Worm (Caenorhabditis elegans) whole organism, L4 larva: ENCODE measurements around the gene C37C3.1.

ENCODE experiments used
- F26F4.8 ChIP-seq: fragments of 200-800 bp; sonication (Bioruptor generic); conservative IDR thresholded peaks from 2 replicates; pipeline ENCODE4 v1.3.6; 2022; ENCODE audit warnings: missing genetic modification characterization, missing compliant biosample characterization
- R02D3.7 ChIP-seq: fragments of 150-350 bp; sonication (generic microtip); optimal IDR thresholded peaks from 3 replicates; lab custom pipeline; 2014; ENCODE audit warnings: missing biosample characterization, missing genetic modification characterization
- Y48G9A.11 ChIP-seq: fragments of 200-800 bp; sonication (Bioruptor generic); IDR thresholded peaks from 2 replicates; pipeline ENCODE4 v1.3.6; 2022; ENCODE audit warnings: missing genetic modification reagents, missing genetic modification characterization, missing compliant biosample characterization
- Y75B8A.6 ChIP-seq: fragments of 200-800 bp; sonication (Bioruptor generic); IDR thresholded peaks from 2 replicates; pipeline ENCODE4 v1.3.6; 2022; ENCODE audit warnings: missing genetic modification reagents, missing genetic modification characterization, missing compliant biosample characterization
- ZK337.2 ChIP-seq: fragments of 200-800 bp; sonication (Bioruptor generic); IDR thresholded peaks from 2 replicates; pipeline ENCODE4 v1.3.6; 2022; ENCODE audit warnings: missing genetic modification reagents, missing genetic modification characterization, missing compliant biosample characterization
- ZK546.5 ChIP-seq, 2 experiments: sonication (generic microtip); optimal IDR thresholded peaks; 2 replicates each; lab custom pipeline; 2017; ENCODE audit warnings: missing biosample characterization in 2 of 2, missing genetic modification characterization in 2 of 2
- aha-1 ChIP-seq: fragments of 150-350 bp; peaks from one replicate; lab custom pipeline; 2014; ENCODE audit warnings: missing biosample characterization, missing genetic modification characterization
- ceh-62 ChIP-seq: sonication (generic microtip); optimal IDR thresholded peaks from 2 replicates; lab custom pipeline; 2017; ENCODE audit warnings: missing biosample characterization, missing genetic modification characterization
- ces-1 ChIP-seq: fragments of 150-350 bp; sonication (generic microtip); optimal IDR thresholded peaks from 4 replicates; lab custom pipeline; 2014; ENCODE audit warnings: missing biosample characterization, missing genetic modification reagents, missing genetic modification characterization
- ctbp-1 ChIP-seq: fragments of 200-800 bp; sonication (Bioruptor generic); IDR thresholded peaks from 2 replicates; pipeline ENCODE4 v1.3.6; 2022; ENCODE audit warnings: missing genetic modification reagents, missing genetic modification characterization, missing compliant biosample characterization
- daf-16 ChIP-seq, 3 experiments: sonication (generic microtip); optimal IDR thresholded peaks; 2 replicates each; lab custom pipeline; 2016 to 2017; ENCODE audit warnings: missing genetic modification characterization in 3 of 3, missing genetic modification reagents in 3 of 3, mild to moderate bottlenecking in 2 of 3, missing compliant biosample characterization in 2 of 3, missing biosample characterization in 1 of 3, moderate library complexity in 1 of 3
- dmd-8 ChIP-seq: fragments of 200-800 bp; sonication (Bioruptor generic); IDR thresholded peaks from 2 replicates; pipeline ENCODE4 v1.3.6; 2022; ENCODE audit warnings: missing genetic modification characterization, missing compliant biosample characterization
- dpl-1 ChIP-seq: fragments of 150-350 bp; optimal IDR thresholded peaks from 2 replicates; lab custom pipeline; 2014; ENCODE audit warnings: missing biosample characterization, missing genetic modification reagents, missing genetic modification characterization
- duxl-1 ChIP-seq: sonication (generic microtip); optimal IDR thresholded peaks from 2 replicates; lab custom pipeline; 2016; ENCODE audit warnings: mild to moderate bottlenecking, missing genetic modification characterization, moderate library complexity, missing compliant biosample characterization; ENCODE audit not compliant: poor library complexity
- egl-27 ChIP-seq: sonication (generic microtip); optimal IDR thresholded peaks from 3 replicates; lab custom pipeline; 2017; ENCODE audit warnings: missing biosample characterization, missing genetic modification reagents, missing genetic modification characterization
- egl-43 ChIP-seq: fragments of 200-800 bp; sonication (Bioruptor generic); IDR thresholded peaks from 2 replicates; pipeline ENCODE4 v1.3.6; 2022; ENCODE audit warnings: missing genetic modification reagents, missing genetic modification characterization, missing compliant biosample characterization
- fkh-10 ChIP-seq: fragments of 150-350 bp; optimal IDR thresholded peaks from 2 replicates; lab custom pipeline; 2014; ENCODE audit warnings: missing biosample characterization, missing genetic modification reagents, missing genetic modification characterization
- jun-1 ChIP-seq: fragments of 150-350 bp; optimal IDR thresholded peaks from 2 replicates; lab custom pipeline; 2014; ENCODE audit warnings: missing biosample characterization, missing genetic modification reagents, missing genetic modification characterization
- lin-13 ChIP-seq: fragments of 150-350 bp; optimal IDR thresholded peaks from 2 replicates; lab custom pipeline; 2014; ENCODE audit warnings: missing biosample characterization, missing genetic modification reagents, missing genetic modification characterization
- lin-38 ChIP-seq: fragments of 200-800 bp; sonication (Bioruptor generic); IDR thresholded peaks from 2 replicates; pipeline ENCODE4 v1.3.6; 2022; ENCODE audit warnings: missing genetic modification reagents, missing genetic modification characterization, missing compliant biosample characterization
- lin-39 ChIP-seq: fragments of 150-350 bp; optimal IDR thresholded peaks from 2 replicates; lab custom pipeline; 2014; ENCODE audit warnings: missing biosample characterization, missing genetic modification reagents, missing genetic modification characterization
- lir-3 ChIP-seq: sonication (generic microtip); optimal IDR thresholded peaks from 2 replicates; lab custom pipeline; 2016; ENCODE audit warnings: mild to moderate bottlenecking, missing genetic modification characterization, missing compliant biosample characterization
- mdt-29 ChIP-seq: fragments of 200-800 bp; sonication (Bioruptor generic); IDR thresholded peaks from 2 replicates; pipeline ENCODE4 v1.3.6; 2022; ENCODE audit warnings: missing genetic modification reagents, missing genetic modification characterization, missing compliant biosample characterization
- mep-1 ChIP-seq: fragments of 150-350 bp; sonication (generic microtip); optimal IDR thresholded peaks from 3 replicates; lab custom pipeline; 2014; ENCODE audit warnings: missing biosample characterization, missing genetic modification characterization
- mxl-2 ChIP-seq: fragments of 200-800 bp; sonication (Bioruptor generic); conservative IDR thresholded peaks from 2 replicates; pipeline ENCODE4 v1.3.6; 2022; ENCODE audit warnings: missing genetic modification reagents, missing genetic modification characterization, missing compliant biosample characterization
- nhr-25 ChIP-seq: sonication (generic microtip); optimal IDR thresholded peaks from 2 replicates; lab custom pipeline; 2017; ENCODE audit warnings: missing genetic modification characterization, mild to moderate bottlenecking, missing compliant biosample characterization, antibody characterized with exemption, moderate library complexity, borderline replicate concordance; ENCODE audit not compliant: insufficient read depth
- nhr-28 ChIP-seq: fragments of 150-350 bp; optimal IDR thresholded peaks from 2 replicates; lab custom pipeline; 2014; ENCODE audit warnings: missing biosample characterization, missing genetic modification characterization
- nhr-48 ChIP-seq: sonication (generic microtip); optimal IDR thresholded peaks from 2 replicates; lab custom pipeline; 2016; ENCODE audit warnings: mild to moderate bottlenecking, missing genetic modification characterization, missing compliant biosample characterization
- nhr-76 ChIP-seq: fragments of 150-350 bp; optimal IDR thresholded peaks from 2 replicates; lab custom pipeline; 2014; ENCODE audit warnings: missing biosample characterization, missing genetic modification characterization
- nhr-77 ChIP-seq: fragments of 150-350 bp; optimal IDR thresholded peaks from 2 replicates; lab custom pipeline; 2014; ENCODE audit warnings: missing biosample characterization, missing genetic modification characterization
- pha-4 ChIP-seq, 2 experiments: fragments of 150-350 bp in 1 of 2; fragments of 200-800 bp in 1 of 2; sonication (Bioruptor generic) in 1 of 2; IDR thresholded peaks in 1 of 2; optimal IDR thresholded peaks in 1 of 2; 2 replicates each; pipeline versions ENCODE4 v1.3.6 to Lab custom; 2014 to 2022; ENCODE audit warnings: missing genetic modification characterization in 2 of 2, missing genetic modification reagents in 2 of 2, missing biosample characterization in 1 of 2, missing compliant biosample characterization in 1 of 2
- pqm-1 ChIP-seq: sonication (generic microtip); optimal IDR thresholded peaks from 2 replicates; lab custom pipeline; 2017; ENCODE audit warnings: missing biosample characterization, missing genetic modification characterization
- set-16 ChIP-seq: fragments of 200-800 bp; sonication (Bioruptor generic); IDR thresholded peaks from 2 replicates; pipeline ENCODE4 v1.3.6; 2022; ENCODE audit warnings: missing genetic modification reagents, missing genetic modification characterization, missing compliant biosample characterization
- snpc-4 ChIP-seq: fragments of 150-350 bp; optimal IDR thresholded peaks from 2 replicates; lab custom pipeline; 2014; ENCODE audit warnings: missing biosample characterization, missing genetic modification characterization
- tag-97 ChIP-seq: fragments of 200-800 bp; sonication (Bioruptor generic); IDR thresholded peaks from 2 replicates; pipeline ENCODE4 v1.3.6; 2022; ENCODE audit warnings: missing genetic modification characterization, missing compliant biosample characterization
- tra-1 ChIP-seq: fragments of 200-800 bp; sonication (Bioruptor generic); IDR thresholded peaks from 2 replicates; pipeline ENCODE4 v1.3.6; 2022; ENCODE audit warnings: missing genetic modification reagents, missing genetic modification characterization, missing compliant biosample characterization
- unc-62 ChIP-seq, 3 experiments: fragments of 150-350 bp in 1 of 3; sonication (generic microtip); optimal IDR thresholded peaks in 2 of 3; peaks in 1 of 3; 1 replicate in 1 of 3; 2 replicates in 2 of 3; lab custom pipeline; 2014 to 2017; ENCODE audit warnings: missing biosample characterization in 3 of 3, missing genetic modification characterization in 3 of 3, missing genetic modification reagents in 3 of 3, missing genotype in 1 of 3
- vab-7 ChIP-seq: fragments of 200-800 bp; sonication (Bioruptor generic); IDR thresholded peaks from 2 replicates; pipeline ENCODE4 v1.3.6; 2022; ENCODE audit warnings: missing genetic modification reagents, missing genetic modification characterization, missing compliant biosample characterization
- zfp-3 ChIP-seq: fragments of 200-800 bp; sonication (Bioruptor generic); conservative IDR thresholded peaks from 2 replicates; pipeline ENCODE4 v1.3.6; 2022; ENCODE audit warnings: missing genetic modification reagents, missing genetic modification characterization, missing compliant biosample characterization
- zip-11 ChIP-seq: fragments of 200-800 bp; sonication (Bioruptor generic); IDR thresholded peaks from 2 replicates; pipeline ENCODE4 v1.3.6; 2022; ENCODE audit warnings: missing genetic modification characterization, missing compliant biosample characterization
- zip-2 ChIP-seq: fragments of 150-350 bp; optimal IDR thresholded peaks from 2 replicates; lab custom pipeline; 2014; ENCODE audit warnings: missing biosample characterization, missing genetic modification characterization
- ztf-11 ChIP-seq: fragments of 150-350 bp; optimal IDR thresholded peaks from 2 replicates; lab custom pipeline; 2014; ENCODE audit warnings: missing biosample characterization, missing genetic modification characterization
- ztf-7 ChIP-seq: fragments of 150-350 bp; optimal IDR thresholded peaks from 2 replicates; lab custom pipeline; 2014; ENCODE audit warnings: missing biosample characterization, missing genetic modification characterization

C37C3.1 gene

ce11 chrV:7857931-7858330 is at the start of gene C37C3.1 (continued):
- no peak for TF ChIP-seq ztf-7 (tag; lab: Kevin White, UChicago)
- no peak for TF ChIP-seq pqm-1

DNA sequence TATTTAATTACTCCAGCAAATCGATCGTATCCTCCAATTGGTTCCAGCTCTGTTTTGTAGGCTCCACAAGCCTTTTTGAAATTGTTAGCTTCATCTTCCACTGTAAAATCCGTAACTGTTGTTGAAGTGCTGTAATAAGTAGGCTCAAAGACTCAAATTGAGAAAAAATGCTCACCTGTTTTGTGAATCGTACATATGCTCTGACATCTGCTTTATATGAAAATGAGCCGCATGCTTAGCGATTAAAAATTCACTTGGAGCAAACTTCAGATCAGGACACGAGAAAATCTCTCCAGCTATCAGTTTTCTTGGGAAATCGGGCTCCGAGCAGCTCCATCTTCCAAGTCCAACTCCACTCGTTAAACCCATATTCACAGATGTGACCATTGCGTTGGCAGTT is 49.3 kb upstream of the C37C3.1 start:
- TF ChIP-seq snpc-4 (tag; lab: Kevin White, UChicago) (no peak), ZK546.5 (tag; optimal IDR thresholded peaks at IDR 0.05; lab: Kevin White, UChicago) (no peak), unc-62 (GFP tag; optimal IDR thresholded peaks at IDR 0.05 in 1 of 2; lab: Kevin White, UChicago) (peak in 1 of 2 experiments; percentile 77), unc-62 (tag; optimal IDR thresholded peaks at IDR 0.05; lab: Kevin White, UChicago) (no peak), ceh-62 (tag; lab: Kevin White, UChicago) (no peak)

DNA sequence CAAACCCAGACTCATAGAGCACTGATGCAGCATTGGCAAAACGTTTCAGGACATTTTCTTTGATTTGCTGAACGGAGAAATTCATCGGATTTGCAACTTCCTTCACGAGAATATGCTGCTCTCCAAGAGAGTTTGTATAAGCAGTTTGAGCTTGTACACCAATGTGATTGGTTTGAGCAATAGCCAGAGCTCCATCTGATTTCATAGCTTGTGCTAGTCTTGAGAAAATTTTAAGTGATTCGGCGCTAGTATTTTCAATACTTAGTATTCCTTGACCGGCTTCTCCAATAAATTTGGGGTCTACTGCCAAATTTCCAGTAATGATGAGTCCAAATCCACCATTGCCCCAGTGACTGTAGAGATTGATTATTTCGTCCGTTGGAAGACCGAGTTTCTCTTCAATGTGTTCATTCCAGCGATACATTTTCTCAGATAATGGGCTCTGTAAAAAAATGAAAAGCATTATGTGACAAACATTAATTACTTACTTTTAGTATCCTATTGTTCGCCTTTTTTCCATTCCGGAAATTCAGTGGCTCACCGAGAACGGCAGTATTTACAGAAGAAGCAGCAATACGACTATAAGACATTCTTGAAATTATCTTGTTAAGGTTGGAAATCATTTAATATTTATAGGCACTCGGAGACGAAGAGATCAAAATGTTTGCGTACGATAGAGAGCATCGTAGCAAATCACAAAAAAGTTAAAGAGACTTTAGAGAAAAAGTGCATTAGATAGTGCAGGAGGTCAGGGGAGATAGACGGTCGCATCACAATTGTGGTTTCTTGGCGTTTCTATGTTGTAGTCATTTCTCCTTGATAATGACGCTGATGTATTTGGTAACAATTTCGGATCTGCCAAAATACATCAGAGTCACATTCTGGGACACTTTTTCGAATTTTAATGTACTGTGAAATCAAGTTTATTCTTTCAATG is 48.2 kb upstream of the C37C3.1 start, which contains the start of gene ZK742.3:
TSS of gene ZK742.3 (minus strand) at position 593 of the 937 bp plus-strand sequence.
- no peak for TF ChIP-seq duxl-1 (tag; lab: Kevin White, UChicago)
- no peak for TF ChIP-seq tra-1 (GFP tag; lab: Robert Waterston, UW)
- no peak for TF ChIP-seq vab-7 (GFP tag; lab: Robert Waterston, UW)
- TF ChIP-seq pha-4 (GFP tag; IDR thresholded peaks at IDR 0.05; lab: Robert Waterston, UW), result no peak
- no peak for TF ChIP-seq pha-4 (tag; optimal IDR thresholded peaks at IDR 0.05; lab: Kevin White, UChicago)
- no peak for TF ChIP-seq ztf-11 (tag; lab: Kevin White, UChicago)
- TF ChIP-seq aha-1, result peak; percentile 95
- no peak for TF ChIP-seq egl-27 (tag; lab: Kevin White, UChicago)
- no peak for TF ChIP-seq fkh-10 (GFP tag; lab: Kevin White, UChicago)
- no peak for TF ChIP-seq snpc-4 (tag; lab: Kevin White, UChicago)
- TF ChIP-seq ces-1 (GFP tag; lab: Kevin White, UChicago), result no peak
- TF ChIP-seq nhr-77, result no peak
- TF ChIP-seq R02D3.7, result no peak
- no peak for TF ChIP-seq ZK546.5 (tag; optimal IDR thresholded peaks at IDR 0.05; lab: Kevin White, UChicago)
- no peak for TF ChIP-seq lir-3 (tag; lab: Kevin White, UChicago)
- no peak for TF ChIP-seq daf-16 (GFP tag; optimal IDR thresholded peaks at IDR 0.05; lab: Kevin White, UChicago)
- TF ChIP-seq daf-16 (tag; optimal IDR thresholded peaks at IDR 0.05; lab: Kevin White, UChicago), result peak; percentile 40
- no peak for TF ChIP-seq F26F4.8 (GFP tag; lab: Robert Waterston, UW)
- no peak for TF ChIP-seq set-16 (GFP tag; lab: Robert Waterston, UW)
- TF ChIP-seq unc-62 (GFP tag; optimal IDR thresholded peaks at IDR 0.05 in 1 of 2; lab: Kevin White, UChicago), result no peak
- TF ChIP-seq unc-62 (tag; optimal IDR thresholded peaks at IDR 0.05; lab: Kevin White, UChicago), result no peak
- TF ChIP-seq jun-1, result no peak
- TF ChIP-seq mxl-2 (GFP tag; lab: Robert Waterston, UW), result no peak
- no peak for TF ChIP-seq ceh-62 (tag; lab: Kevin White, UChicago)
- peak; percentile 98 for TF ChIP-seq nhr-28 (tag; lab: Kevin White, UChicago)
- no peak for TF ChIP-seq Y75B8A.6
- no peak for TF ChIP-seq mdt-29 (GFP tag; lab: Robert Waterston, UW)
- TF ChIP-seq lin-39 (tag; lab: Kevin White, UChicago), result no peak
- no peak for TF ChIP-seq ctbp-1 (GFP tag; lab: Robert Waterston, UW)
- TF ChIP-seq dpl-1 (GFP tag; lab: Kevin White, UChicago), result no peak
- no peak for TF ChIP-seq dmd-8 (GFP tag; lab: Robert Waterston, UW)
- TF ChIP-seq nhr-48 (tag; lab: Kevin White, UChicago), result no peak
- 0 out of 2 replicates have a peak, but pooled peaks have one; percentile 28 for TF ChIP-seq lin-38 (GFP tag; lab: Robert Waterston, UW)
- TF ChIP-seq zip-11 (GFP tag; lab: Robert Waterston, UW), result no peak
- TF ChIP-seq pqm-1, result peak; percentile 50
- no peak for TF ChIP-seq nhr-25
- TF ChIP-seq nhr-76 (tag; lab: Kevin White, UChicago), result no peak
- TF ChIP-seq Y48G9A.11 (GFP tag; lab: Robert Waterston, UW), result no peak
- TF ChIP-seq tag-97 (GFP tag; lab: Robert Waterston, UW), result no peak
- TF ChIP-seq ZK337.2 (GFP tag; lab: Robert Waterston, UW), result no peak
- TF ChIP-seq mep-1 (tag; lab: Kevin White, UChicago), result peak; percentile 7
- no peak for TF ChIP-seq zfp-3 (GFP tag; lab: Robert Waterston, UW)
- no peak for TF ChIP-seq lin-13 (GFP tag; lab: Kevin White, UChicago)
- TF ChIP-seq zip-2 (tag; lab: Kevin White, UChicago), result no peak
- TF ChIP-seq egl-43 (GFP tag; lab: Robert Waterston, UW), result no peak
